Fruit fly (Drosophila melanogaster): ENCODE measurements around the gene HLH4C.

The HLH4C gene

DNA sequence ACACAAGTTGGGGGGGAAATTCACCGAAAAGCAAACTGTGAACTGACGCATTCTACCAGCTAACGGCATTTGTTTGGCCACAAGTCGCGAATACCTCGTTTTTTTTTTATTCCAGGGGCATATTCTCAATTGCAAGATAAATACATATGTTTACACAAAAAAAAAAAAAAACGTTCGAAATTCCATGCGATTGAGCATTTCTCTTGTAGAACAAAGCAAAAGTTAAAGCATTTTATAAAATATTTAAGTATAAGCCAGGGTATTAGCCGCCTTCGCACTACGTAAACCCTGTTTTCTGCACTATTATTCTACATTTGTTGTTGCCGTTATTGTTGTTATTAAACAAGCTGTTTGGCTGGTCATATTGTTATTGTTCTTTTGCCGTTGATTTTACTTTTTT, 32.9 kb downstream of the HLH4C start (continued):
- no peak for TF ChIP-seq bab2 (GFP tag; optimal IDR thresholded peaks at IDR 0.05)
- TF ChIP-seq Nf-YC (tag; optimal IDR thresholded peaks at IDR 0.05): no peak
- TF ChIP-seq CG13287 (GFP tag; IDR thresholded peaks at IDR 0.05; ENCODE audit: partially characterized antibody): no peak
- no peak for TF ChIP-seq p53 (GFP tag; optimal IDR thresholded peaks at IDR 0.05)
- TF ChIP-seq slou (GFP tag; optimal IDR thresholded peaks at IDR 0.05): no peak
- TF ChIP-seq hkb (optimal IDR thresholded peaks at IDR 0.05): no peak
- TF ChIP-seq hkb (GFP tag; IDR thresholded peaks at IDR 0.05): peak; percentile 35; the same call in 1 of the 2 replicates
- peak; percentile 72 for TF ChIP-seq Med (GFP tag)
- TF ChIP-seq Sry-δ (GFP tag; optimal IDR thresholded peaks at IDR 0.05): no peak
- TF ChIP-seq CG17359 (tag; optimal IDR thresholded peaks at IDR 0.05): peak; percentile 17
- no peak for TF ChIP-seq CG6791 (GFP tag; IDR thresholded peaks at IDR 0.05; ENCODE audit: partially characterized antibody)
- TF ChIP-seq Ptx1 (GFP tag; IDR thresholded peaks at IDR 0.05): peak; percentile 43; the same call in 1 of the 2 replicates
- TF ChIP-seq Pdp1 (GFP tag; optimal IDR thresholded peaks at IDR 0.05): peak; percentile 5 to 8
- no peak for TF ChIP-seq CG42726 (GFP tag; IDR thresholded peaks at IDR 0.05; ENCODE audit: partially characterized antibody)
- no peak for TF ChIP-seq Awh (GFP tag; IDR thresholded peaks at IDR 0.05)
- TF ChIP-seq CG30020 (tag; optimal IDR thresholded peaks at IDR 0.05): no peak
- no peak for TF ChIP-seq CG7556 (GFP tag; optimal IDR thresholded peaks at IDR 0.05)
- TF ChIP-seq E2f1 (GFP tag; IDR thresholded peaks at IDR 0.05): peak; percentile 30
- TF ChIP-seq CG32532 (GFP tag; IDR thresholded peaks at IDR 0.05): 0 out of 2 replicates have a peak, but pooled peaks have one; percentile 34
- TF ChIP-seq crol (GFP tag; IDR thresholded peaks at IDR 0.05): no peak
- TF ChIP-seq dmrt99B (tag; optimal IDR thresholded peaks at IDR 0.05): peak; percentile 10
- TF ChIP-seq Stat92E (GFP tag; optimal IDR thresholded peaks at IDR 0.05): no peak
- peak; percentile 6 for TF ChIP-seq PHDP (tag; optimal IDR thresholded peaks at IDR 0.05)
- peak; percentile 39; the same call in 1 of the 2 replicates for TF ChIP-seq HLH3B (GFP tag; IDR thresholded peaks at IDR 0.05)
- TF ChIP-seq ftz-f1 (GFP tag; optimal IDR thresholded peaks at IDR 0.05): no peak
- TF ChIP-seq Hr39 (optimal IDR thresholded peaks at IDR 0.05): no peak
- TF ChIP-seq CG16815 (GFP tag; optimal IDR thresholded peaks at IDR 0.05): no peak
- peak; percentile 50 for TF ChIP-seq gem (tag; optimal IDR thresholded peaks at IDR 0.05)
- no peak for TF ChIP-seq Doc3 (GFP tag; IDR thresholded peaks at IDR 0.05; ENCODE audit: partially characterized antibody)
- no peak for TF ChIP-seq CG3163 (GFP tag; optimal IDR thresholded peaks at IDR 0.05)
- peak; percentile 29; the same call in 1 of the 3 replicates for TF ChIP-seq tgo (GFP tag; IDR thresholded peaks at IDR 0.05)
- no peak for TF ChIP-seq CG31388 (GFP tag; optimal IDR thresholded peaks at IDR 0.05)
- TF ChIP-seq Drgx (GFP tag; IDR thresholded peaks at IDR 0.05): peak; percentile 48
- TF ChIP-seq chm (GFP tag; IDR thresholded peaks at IDR 0.05): no peak
- TF ChIP-seq prd (optimal IDR thresholded peaks at IDR 0.05): no peak
- TF ChIP-seq prd (GFP tag; IDR thresholded peaks at IDR 0.05): peak; percentile 62; the same call in 2 of the 3 replicates
- TF ChIP-seq CG11456 (GFP tag; IDR thresholded peaks at IDR 0.05): no peak
- no peak for TF ChIP-seq nerfin-1 (tag; optimal IDR thresholded peaks at IDR 0.05)
- TF ChIP-seq CG14441 (GFP tag; IDR thresholded peaks at IDR 0.05): peak; percentile 48; the same call in 1 of the 2 replicates
- TF ChIP-seq CrebB (tag; optimal IDR thresholded peaks at IDR 0.05): no peak
- no peak for TF ChIP-seq NC2β (GFP tag; optimal IDR thresholded peaks at IDR 0.05)
- no peak for TF ChIP-seq CG1529 (GFP tag; optimal IDR thresholded peaks at IDR 0.05)
- TF ChIP-seq nau (GFP tag; optimal IDR thresholded peaks at IDR 0.05): no peak
- no peak for TF ChIP-seq CG3847 (GFP tag; IDR thresholded peaks at IDR 0.05)
- TF ChIP-seq zfh2 (GFP tag; optimal IDR thresholded peaks at IDR 0.05): peak; percentile 27
- peak; percentile 25; the same call in 1 of the 2 replicates for TF ChIP-seq sisA (GFP tag; IDR thresholded peaks at IDR 0.05)
- TF ChIP-seq CG10209 (GFP tag; optimal IDR thresholded peaks at IDR 0.05): peak; percentile 3
- no peak for TF ChIP-seq esg (GFP tag; conservative IDR thresholded peaks at IDR 0.05)
- TF ChIP-seq pnt (GFP tag; optimal IDR thresholded peaks at IDR 0.05): no peak
- peak; percentile 59 for TF ChIP-seq seq (GFP tag; IDR thresholded peaks at IDR 0.05)
- TF ChIP-seq CG8924 (tag; optimal IDR thresholded peaks at IDR 0.05): no peak
- no peak for TF ChIP-seq Six4 (GFP tag; optimal IDR thresholded peaks at IDR 0.05)

All from whole organism, embryonic.